Fruit fly (Drosophila melanogaster): Measurements from ENCODE around the gene CG32264.

Gene CG32264

dm6 chr3L:3851847-3852246 is 45.6 kb upstream of the CG32264 start (continued):
- TF ChIP-seq CG8944 (GFP tag; optimal IDR thresholded peaks at IDR 0.05) (peak; percentile 42), bowl (GFP tag; IDR thresholded peaks at IDR 0.05) (no peak), ind (GFP tag; optimal IDR thresholded peaks at IDR 0.05) (peak; percentile 3), dpn (GFP tag; optimal IDR thresholded peaks at IDR 0.05) (peak; percentile 14 to 49), CG2678 (tag; optimal IDR thresholded peaks at IDR 0.05) (peak; percentile 55), az2 (GFP tag; optimal IDR thresholded peaks at IDR 0.05) (peak; percentile 42), crp (GFP tag; optimal IDR thresholded peaks at IDR 0.05) (no peak), CG5180 (GFP tag; optimal IDR thresholded peaks at IDR 0.05) (no peak), Elba2 (GFP tag; optimal IDR thresholded peaks at IDR 0.05) (no peak), z (GFP tag; IDR thresholded peaks at IDR 0.05) (no peak), CG10267 (tag; optimal IDR thresholded peaks at IDR 0.05) (peak; percentile 48), row (GFP tag; IDR thresholded peaks at IDR 0.05) (peak; percentile 46; the same call in 2 of the 3 replicates), NC2β (GFP tag; optimal IDR thresholded peaks at IDR 0.05) (peak; percentile 13), toy (GFP tag; IDR thresholded peaks at IDR 0.05) (peak; percentile 42; the same call in 1 of the 2 replicates), CG9797 (GFP tag; optimal IDR thresholded peaks at IDR 0.05) (no peak), TFAM (GFP tag; optimal IDR thresholded peaks at IDR 0.05) (no peak), CG1832 (GFP tag; optimal IDR thresholded peaks at IDR 0.05) (no peak), tin (GFP tag; optimal IDR thresholded peaks at IDR 0.05) (peak; percentile 51), CG8388 (GFP tag; optimal IDR thresholded peaks at IDR 0.05) (peak; percentile 25), HHEX (GFP tag; optimal IDR thresholded peaks at IDR 0.05) (no peak), Med (GFP tag) (peak; percentile 87), B-H1 (GFP tag; IDR thresholded peaks at IDR 0.05) (no peak), CHES-1-like (GFP tag; optimal IDR thresholded peaks at IDR 0.05) (peak; percentile 7), knrl (GFP tag; IDR thresholded peaks at IDR 0.05; ENCODE audit: partially characterized antibody) (no peak), CG8924 (tag; optimal IDR thresholded peaks at IDR 0.05) (peak; percentile 26), nmo (GFP tag; optimal IDR thresholded peaks at IDR 0.05) (peak; percentile 55), CG6791 (GFP tag; IDR thresholded peaks at IDR 0.05; ENCODE audit: partially characterized antibody) (no peak), peb (GFP tag; IDR thresholded peaks at IDR 0.05) (no peak), Xrp1 (GFP tag; IDR thresholded peaks at IDR 0.05) (peak; percentile 69; the same call in 1 of the 2 replicates), pros (GFP tag; optimal IDR thresholded peaks at IDR 0.05) (no peak), CG3281 (GFP tag; optimal IDR thresholded peaks at IDR 0.05) (no peak), CG2116 (GFP tag; optimal IDR thresholded peaks at IDR 0.05) (no peak), CoRest (tag; optimal IDR thresholded peaks at IDR 0.05) (peak; percentile 41), fru (optimal IDR thresholded peaks at IDR 0.05) (no peak), Hsf (GFP tag; optimal IDR thresholded peaks at IDR 0.05) (peak; percentile 12), Chrac-16 (GFP tag; optimal IDR thresholded peaks at IDR 0.05) (peak; percentile 4), CG12071 (GFP tag; optimal IDR thresholded peaks at IDR 0.05) (no peak), CG10274 (GFP tag; optimal IDR thresholded peaks at IDR 0.05) (no peak), Ptx1 (GFP tag; IDR thresholded peaks at IDR 0.05) (0 out of 2 replicates have a peak, but pooled peaks have one; percentile 27), CG31441 (GFP tag; IDR thresholded peaks at IDR 0.05) (peak; percentile 52), dimm (GFP tag; IDR thresholded peaks at IDR 0.05) (no peak), luna (GFP tag; optimal IDR thresholded peaks at IDR 0.05) (no peak), hth (optimal IDR thresholded peaks at IDR 0.05) (no peak), bbx (GFP tag; IDR thresholded peaks at IDR 0.05; ENCODE audit: partially characterized antibody) (no peak), Gug (GFP tag; IDR thresholded peaks at IDR 0.05) (0 out of 4 replicates have a peak, but pooled peaks have one; percentile 11), CG11696 (GFP tag; IDR thresholded peaks at IDR 0.05) (no peak), Atf-2 (GFP tag; optimal IDR thresholded peaks at IDR 0.05) (peak; percentile 0), CG11504 (tag; optimal IDR thresholded peaks at IDR 0.05) (peak; percentile 45), bcd (GFP tag; optimal IDR thresholded peaks at IDR 0.05) (peak; percentile 21), CG15269 (tag; optimal IDR thresholded peaks at IDR 0.05) (no peak), CG4820 (GFP tag; optimal IDR thresholded peaks at IDR 0.05) (peak; percentile 34), sens-2 (GFP tag; IDR thresholded peaks at IDR 0.05) (no peak)
